Fruit fly (Drosophila melanogaster) whole organism, embryonic: ENCODE measurements around the gene CG32767.
A peak's percentile ranks its signal among the peaks of the same experiment; 100 is the strongest.

Experiments
- ATbp ChIP-seq: fragments of 200-800 bp; sonication (Bioruptor generic); optimal IDR thresholded peaks from 2 replicates; lab custom pipeline; 2017; ENCODE audit warnings: missing biosample characterization, mild to moderate bottlenecking, missing genetic modification characterization, missing genetic modification reagents
- B-H1 ChIP-seq: fragments of 200-800 bp; sonication (Bioruptor generic); IDR thresholded peaks from 3 replicates; pipeline ENCODE4 v1.3.6; 2022; ENCODE audit warnings: missing biosample characterization, missing genetic modification characterization
- CG10147 ChIP-seq: fragments of 200-800 bp; sonication (Bioruptor generic); optimal IDR thresholded peaks from 2 replicates; lab custom pipeline; 2019; ENCODE audit warnings: missing biosample characterization, mild to moderate bottlenecking, missing genetic modification characterization, moderate library complexity
- CG11504 ChIP-seq: fragments of 200-800 bp; sonication (Bioruptor generic); optimal IDR thresholded peaks from 3 replicates; lab custom pipeline; 2019; ENCODE audit warnings: missing biosample characterization, mild to moderate bottlenecking, missing genetic modification characterization, moderate library complexity
- CG11695 ChIP-seq: fragments of 200-800 bp; sonication (Bioruptor generic); IDR thresholded peaks from 3 replicates; pipeline ENCODE4 v1.3.6; 2022; ENCODE audit warnings: missing biosample characterization, missing genetic modification characterization
- CG11723 ChIP-seq: fragments of 200-800 bp; sonication (Bioruptor generic); optimal IDR thresholded peaks from 2 replicates; lab custom pipeline; 2017; ENCODE audit warnings: missing biosample characterization, mild to moderate bottlenecking, missing genetic modification characterization
- CG13424 ChIP-seq: fragments of 200-800 bp; sonication (Bioruptor generic); optimal IDR thresholded peaks from 2 replicates; lab custom pipeline; 2019; ENCODE audit warnings: missing biosample characterization, mild to moderate bottlenecking, missing genetic modification characterization, moderate library complexity
- CG13894 ChIP-seq: fragments of 200-800 bp; sonication (Bioruptor generic); optimal IDR thresholded peaks from 3 replicates; lab custom pipeline; 2018; ENCODE audit warnings: missing biosample characterization, mild to moderate bottlenecking, missing genetic modification characterization, moderate library complexity
- CG14014 ChIP-seq: fragments of 200-800 bp; sonication (Bioruptor generic); IDR thresholded peaks from 2 replicates; pipeline ENCODE4 v1.3.6; 2022; ENCODE audit warnings: missing biosample characterization, missing genetic modification characterization
- CG14965 ChIP-seq: fragments of 200-800 bp; sonication (Bioruptor generic); optimal IDR thresholded peaks from 2 replicates; lab custom pipeline; 2016; ENCODE audit warnings: missing biosample characterization, missing genetic modification characterization, borderline replicate concordance
- CG15479 ChIP-seq: fragments of 200-800 bp; sonication (Bioruptor generic); optimal IDR thresholded peaks from 3 replicates; lab custom pipeline; 2019; ENCODE audit warnings: missing biosample characterization, mild to moderate bottlenecking, missing genetic modification characterization, moderate library complexity
- CG1647 ChIP-seq: fragments of 200-800 bp; sonication (Bioruptor generic); optimal IDR thresholded peaks from 3 replicates; lab custom pipeline; 2016; ENCODE audit warnings: missing biosample characterization, missing genetic modification characterization
- CG16815 ChIP-seq: fragments of 200-800 bp; sonication (Bioruptor generic); optimal IDR thresholded peaks from 3 replicates; lab custom pipeline; 2017; ENCODE audit warnings: missing biosample characterization, mild to moderate bottlenecking, missing genetic modification characterization
- CG18764 ChIP-seq: fragments of 200-800 bp; sonication (Bioruptor generic); optimal IDR thresholded peaks from 3 replicates; lab custom pipeline; 2016; ENCODE audit warnings: missing biosample characterization, missing genetic modification characterization
- CG2120 ChIP-seq: fragments of 200-800 bp; sonication (Bioruptor generic); optimal IDR thresholded peaks from 3 replicates; lab custom pipeline; 2016; ENCODE audit warnings: missing biosample characterization, missing genetic modification characterization
- CG2712 ChIP-seq: fragments of 200-800 bp; optimal IDR thresholded peaks from 3 replicates; lab custom pipeline; 2019; ENCODE audit warnings: missing biosample characterization, mild to moderate bottlenecking, missing genetic modification characterization, moderate library complexity
- CG2875 ChIP-seq: fragments of 200-800 bp; sonication (Bioruptor generic); optimal IDR thresholded peaks from 2 replicates; lab custom pipeline; 2017; ENCODE audit warnings: missing biosample characterization, mild to moderate bottlenecking, missing genetic modification characterization, missing genetic modification reagents
- CG3726 ChIP-seq: fragments of 200-800 bp; sonication (Bioruptor generic); IDR thresholded peaks from 3 replicates; pipeline ENCODE4, ENCODE4 v1.3.6; 2022; ENCODE audit warnings: missing biosample characterization, missing genetic modification characterization
- CG43689 ChIP-seq: fragments of 200-800 bp; sonication (Bioruptor generic); IDR thresholded peaks from 2 replicates; pipeline ENCODE4 v1.3.6; 2022; ENCODE audit warnings: missing biosample characterization, missing genetic modification characterization
- CG4404 ChIP-seq: fragments of 200-800 bp; sonication (Bioruptor generic); IDR thresholded peaks from 2 replicates; pipeline ENCODE4 v1.3.6; 2022; ENCODE audit warnings: missing biosample characterization, missing genetic modification characterization
- CG4617 ChIP-seq: fragments of 200-800 bp; sonication (Bioruptor generic); optimal IDR thresholded peaks from 3 replicates; lab custom pipeline; 2016; ENCODE audit warnings: missing biosample characterization, missing genetic modification characterization, borderline replicate concordance
- CG4730 ChIP-seq: fragments of 200-800 bp; sonication (Bioruptor generic); IDR thresholded peaks from 2 replicates; pipeline ENCODE4 v1.3.6; 2022; ENCODE audit warnings: missing biosample characterization, missing genetic modification characterization
- Dad ChIP-seq: fragments of 200-800 bp; sonication (Bioruptor generic); optimal IDR thresholded peaks from 3 replicates; lab custom pipeline; 2016; ENCODE audit warnings: missing biosample characterization, missing genetic modification characterization
- ERR ChIP-seq: fragments of 200-800 bp; sonication (Bioruptor generic); optimal IDR thresholded peaks from 2 replicates; lab custom pipeline; 2016; ENCODE audit warnings: missing biosample characterization, missing genetic modification characterization
- H2.0 ChIP-seq: fragments of 200-800 bp; sonication (Bioruptor generic); IDR thresholded peaks from 2 replicates; pipeline ENCODE4 v1.3.6; 2022; ENCODE audit warnings: missing biosample characterization, missing genetic modification characterization
- Hmx ChIP-seq: fragments of 200-800 bp; sonication (Bioruptor generic); optimal IDR thresholded peaks from 2 replicates; lab custom pipeline; 2016; ENCODE audit warnings: missing biosample characterization, missing genetic modification characterization
- Lim3 ChIP-seq: fragments of 200-800 bp; sonication (Bioruptor generic); IDR thresholded peaks from 2 replicates; pipeline ENCODE4 v1.3.6; 2022; ENCODE audit warnings: missing biosample characterization, missing genetic modification characterization
- NK7.1 ChIP-seq: fragments of 200-800 bp; sonication (Bioruptor generic); optimal IDR thresholded peaks from 3 replicates; lab custom pipeline; 2016; ENCODE audit warnings: missing biosample characterization, missing genetic modification characterization
- Rx ChIP-seq: fragments of 200-800 bp; sonication (Bioruptor generic); IDR thresholded peaks from 2 replicates; pipeline ENCODE4 v1.3.6; 2022; ENCODE audit warnings: missing biosample characterization, missing genetic modification characterization
- TFAM ChIP-seq: fragments of 200-800 bp; sonication (Bioruptor generic); optimal IDR thresholded peaks from 2 replicates; lab custom pipeline; 2017; ENCODE audit warnings: missing biosample characterization, missing genetic modification characterization, inconsistent platforms
- Vsx1 ChIP-seq: fragments of 200-800 bp; sonication (Bioruptor generic); optimal IDR thresholded peaks from 2 replicates; lab custom pipeline; 2017; ENCODE audit warnings: missing biosample characterization, mild to moderate bottlenecking, missing genetic modification characterization, missing genetic modification reagents
- YL-1 ChIP-seq: fragments of 200-800 bp; sonication (Bioruptor generic); optimal IDR thresholded peaks from 3 replicates; lab custom pipeline; 2017; ENCODE audit warnings: missing biosample characterization, mild to moderate bottlenecking, missing genetic modification characterization
- chn ChIP-seq: fragments of 200-800 bp; sonication (Bioruptor generic); optimal IDR thresholded peaks from 2 replicates; lab custom pipeline; 2016; ENCODE audit warnings: missing biosample characterization, missing genetic modification characterization
- danr ChIP-seq: fragments of 200-800 bp; sonication (Bioruptor generic); IDR thresholded peaks from 2 replicates; pipeline ENCODE4 v1.3.6; 2022; ENCODE audit warnings: missing biosample characterization, missing genetic modification characterization
- exex ChIP-seq: fragments of 200-800 bp; sonication (Bioruptor generic); optimal IDR thresholded peaks from 4 replicates; lab custom pipeline; 2018; ENCODE audit warnings: missing biosample characterization, mild to moderate bottlenecking, missing genetic modification characterization, moderate library complexity
- gem ChIP-seq: fragments of 200-800 bp; sonication (Bioruptor generic); optimal IDR thresholded peaks from 2 replicates; lab custom pipeline; 2019; ENCODE audit warnings: missing biosample characterization, mild to moderate bottlenecking, missing genetic modification characterization, moderate library complexity
- gt ChIP-seq: fragments of 200-800 bp; sonication (Bioruptor generic); IDR thresholded peaks from 2 replicates; pipeline ENCODE4 v1.3.6; 2022; ENCODE audit warnings: missing biosample characterization, missing genetic modification characterization
- jing ChIP-seq: fragments of 200-800 bp; sonication (Bioruptor generic); optimal IDR thresholded peaks from 2 replicates; lab custom pipeline; 2018; ENCODE audit warnings: missing biosample characterization, mild to moderate bottlenecking, missing genetic modification characterization
- kay ChIP-seq: fragments of 200-800 bp; sonication (Bioruptor generic); optimal IDR thresholded peaks from 2 replicates; lab custom pipeline; 2016; ENCODE audit warnings: missing biosample characterization, missing genetic modification characterization
- ken ChIP-seq: fragments of 200-800 bp; sonication (Bioruptor generic); IDR thresholded peaks from 3 replicates; pipeline ENCODE4 v1.3.6; 2022; ENCODE audit warnings: missing biosample characterization, missing genetic modification characterization
- kni ChIP-seq: fragments of 200-800 bp; sonication (Bioruptor generic); optimal IDR thresholded peaks from 3 replicates; lab custom pipeline; 2017; ENCODE audit warnings: mild to moderate bottlenecking, missing biosample characterization, missing genetic modification reagents, missing genetic modification characterization
- lola ChIP-seq, 3 experiments: fragments of >200 bp in 2 of 3; fragments of 200-800 bp in 1 of 3; sonication (Bioruptor generic) in 1 of 3; optimal IDR thresholded peaks; 2 replicates each; lab custom pipeline; 2017 to 2019; ENCODE audit warnings: missing biosample characterization in 3 of 3, missing genetic modification characterization in 3 of 3, mild to moderate bottlenecking in 1 of 3, moderate library complexity in 1 of 3
- luna ChIP-seq: fragments of 200-800 bp; sonication (Bioruptor generic); optimal IDR thresholded peaks from 2 replicates; lab custom pipeline; 2016; ENCODE audit warnings: missing biosample characterization, missing genetic modification characterization
- onecut ChIP-seq: fragments of 200-800 bp; sonication (Bioruptor generic); IDR thresholded peaks from 2 replicates; pipeline ENCODE4 v1.3.6; 2022; ENCODE audit warnings: missing biosample characterization, missing genetic modification characterization
- otp ChIP-seq: fragments of 200-800 bp; sonication (Bioruptor generic); IDR thresholded peaks from 3 replicates; pipeline ENCODE4, ENCODE4 v1.3.6; 2022; ENCODE audit warnings: missing biosample characterization, missing genetic modification characterization
- slbo ChIP-seq: fragments of 200-800 bp; sonication (Bioruptor generic); IDR thresholded peaks from 2 replicates; pipeline ENCODE4 v1.3.6; 2022; ENCODE audit warnings: missing biosample characterization, missing genetic modification characterization
- ssp ChIP-seq: fragments of 200-800 bp; sonication (Bioruptor generic); IDR thresholded peaks from 2 replicates; pipeline ENCODE4 v1.3.6; 2022; ENCODE audit warnings: missing biosample characterization, missing genetic modification characterization
- ttk ChIP-seq: fragments of 200-800 bp; sonication (Bioruptor generic); IDR thresholded peaks from 2 replicates; pipeline ENCODE4 v2.1.2; 2022; ENCODE audit warnings: missing biosample characterization, missing genetic modification characterization
- unpg ChIP-seq: fragments of 200-800 bp; sonication (Bioruptor generic); optimal IDR thresholded peaks from 3 replicates; lab custom pipeline; 2018; ENCODE audit warnings: missing biosample characterization, mild to moderate bottlenecking, missing genetic modification characterization, moderate library complexity
- wek ChIP-seq: fragments of 200-800 bp; sonication (Bioruptor generic); optimal IDR thresholded peaks from 3 replicates; lab custom pipeline; 2018; ENCODE audit warnings: missing biosample characterization, mild to moderate bottlenecking, missing genetic modification characterization, moderate library complexity

Gene CG32767

DNA sequence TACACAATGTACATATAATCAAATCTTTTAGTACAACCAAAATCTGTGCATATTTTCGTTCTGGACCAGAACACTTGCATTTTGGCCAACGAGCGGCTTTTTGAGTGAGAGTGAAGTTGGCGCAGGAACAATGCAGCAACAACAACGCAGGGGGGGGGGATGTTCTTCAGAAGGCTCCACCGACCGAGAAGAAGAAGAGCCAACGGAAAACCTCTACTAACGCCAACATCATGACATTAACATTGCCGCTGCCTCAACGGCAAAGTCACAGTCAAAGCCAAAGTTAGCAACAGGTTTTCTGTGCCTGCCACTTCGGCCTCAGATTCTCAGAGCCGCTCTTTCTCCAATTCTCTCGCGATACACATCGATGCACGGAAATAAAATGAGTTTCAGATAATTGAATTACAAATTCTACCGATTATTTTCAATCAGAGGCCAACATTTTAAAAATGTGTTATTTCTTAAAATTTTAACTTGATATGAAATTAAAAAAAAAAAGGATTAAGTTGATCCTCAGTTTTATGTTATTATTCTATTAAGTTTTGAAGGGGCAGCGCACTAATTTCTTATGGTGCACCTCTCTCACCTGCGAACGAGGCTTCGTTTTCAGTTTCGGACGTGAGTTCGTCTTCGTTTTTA, 38.2 kb downstream of the CG32767 start:
- TF ChIP-seq CG3726 (peak; percentile 65; the same call in 1 of the 3 replicates), chn (GFP tag; lab: Kevin White, UChicago) (peak; percentile 47), kni (GFP tag; lab: Kevin White, UChicago) (peak; percentile 83), CG18764 (GFP tag; lab: Kevin White, UChicago) (peak; percentile 48), B-H1 (peak; percentile 43; the same call in 2 of the 3 replicates), H2.0 (GFP tag; lab: Robert Waterston, UW) (peak; percentile 68), ATbp (GFP tag; lab: Kevin White, UChicago) (peak; percentile 67), unpg (GFP tag; lab: Kevin White, UChicago) (peak; percentile 87), Hmx (GFP tag; lab: Kevin White, UChicago) (no peak), ttk (GFP tag; lab: Robert Waterston, UW) (peak; percentile 64), CG2120 (GFP tag; lab: Kevin White, UChicago) (peak; percentile 75), Rx (peak; percentile 54), danr (GFP tag; lab: Robert Waterston, UW) (peak; percentile 44), gem (tag; lab: Kevin White, UChicago) (peak; percentile 92), CG43689 (GFP tag; lab: Robert Waterston, UW) (0 out of 2 replicates have a peak, but pooled peaks have one; percentile 29), CG11723 (GFP tag; lab: Kevin White, UChicago) (peak; percentile 58), gt (GFP tag; lab: Robert Waterston, UW) (0 out of 2 replicates have a peak, but pooled peaks have one; percentile 33), CG13424 (peak; percentile 85), CG14965 (no peak), luna (GFP tag; lab: Kevin White, UChicago) (no peak), CG4404 (GFP tag; lab: Robert Waterston, UW) (peak; percentile 81), Vsx1 (GFP tag; lab: Kevin White, UChicago) (peak; percentile 64), YL-1 (peak; percentile 22), CG10147 (GFP tag; lab: Kevin White, UChicago) (peak; percentile 64), CG4617 (peak; percentile 16), CG11504 (tag; lab: Kevin White, UChicago) (peak; percentile 85), CG13894 (tag; lab: Kevin White, UChicago) (peak; percentile 1), CG15479 (GFP tag; lab: Kevin White, UChicago) (no peak), CG2712 (tag; lab: Kevin White, UChicago) (peak; percentile 86), ken (GFP tag; lab: Robert Waterston, UW) (peak; percentile 53; the same call in 1 of the 3 replicates), NK7.1 (GFP tag; lab: Kevin White, UChicago) (peak; percentile 48), onecut (GFP tag; lab: Robert Waterston, UW) (no peak), lola (GFP tag; optimal IDR thresholded peaks at IDR 0.05; lab: Kevin White, UChicago) (peak in 1 of 3 experiments; percentile 86), Dad (GFP tag; lab: Kevin White, UChicago) (peak; percentile 58), TFAM (GFP tag; lab: Kevin White, UChicago) (no peak), CG4730 (GFP tag; lab: Robert Waterston, UW) (peak; percentile 62), otp (peak; percentile 36; the same call in 1 of the 3 replicates), jing (GFP tag; lab: Kevin White, UChicago) (peak; percentile 8), wek (GFP tag; lab: Kevin White, UChicago) (no peak), CG11695 (GFP tag; lab: Robert Waterston, UW) (peak; percentile 78), CG1647 (GFP tag; lab: Kevin White, UChicago) (peak; percentile 11), Lim3 (GFP tag; lab: Robert Waterston, UW) (no peak), CG14014 (GFP tag; lab: Robert Waterston, UW) (peak; percentile 69), kay (GFP tag; lab: Kevin White, UChicago) (peak; percentile 53), ssp (GFP tag; lab: Robert Waterston, UW) (peak; percentile 59), slbo (GFP tag; lab: Robert Waterston, UW) (peak; percentile 75), exex (tag; lab: Kevin White, UChicago) (no peak), CG16815 (GFP tag; lab: Kevin White, UChicago) (peak; percentile 71), CG2875 (GFP tag; lab: Kevin White, UChicago) (peak; percentile 58), ERR (peak; percentile 10)
